Worm (Caenorhabditis elegans): ENCODE results near the gene grl-14.

grl-14 gene

ce11 chrV:20861080-20861479, 35.7 kb downstream of the grl-14 start, which contains the start of gene try-4:
Gene try-4, minus strand, starts transcription at chrV:20861153.
- TF ChIP-seq egl-27 (tag; optimal IDR thresholded peaks at IDR 0.05) (no peak), nhr-28 (tag; optimal IDR thresholded peaks at IDR 0.05) (peak; percentile 10), unc-62 (GFP tag; optimal IDR thresholded peaks at IDR 0.05 in 1 of 2) (peak in 1 of 2 experiments; percentile 97), unc-62 (tag; optimal IDR thresholded peaks at IDR 0.05) (no peak)

ce11 chrV:20862681-20863080, 37.3 kb downstream of the grl-14 start, which contains the start of gene twk-35:
Gene twk-35, plus strand, starts transcription at chrV:20862981.
- TF ChIP-seq Y5F2A.4 (GFP tag; optimal IDR thresholded peaks at IDR 0.05) (no peak), aha-1 (tag) (peak; percentile 67)

ce11 chrV:20866406-20866805, 41.0 kb downstream of the grl-14 start:
- TF ChIP-seq attf-4 (tag; optimal IDR thresholded peaks at IDR 0.05) (no peak), nhr-42 (GFP tag; IDR thresholded peaks at IDR 0.05) (no peak), php-3 (GFP tag; IDR thresholded peaks at IDR 0.05) (no peak), F49E8.2 (tag; optimal IDR thresholded peaks at IDR 0.05; ENCODE audit: borderline replicate concordance) (no peak), daf-16 (GFP tag; optimal IDR thresholded peaks at IDR 0.05) (no peak), daf-16 (tag; optimal IDR thresholded peaks at IDR 0.05) (peak; percentile 96), lin-15B (tag; optimal IDR thresholded peaks at IDR 0.05) (no peak), ceh-32 (tag; optimal IDR thresholded peaks at IDR 0.05; ENCODE audit: poor library complexity) (no peak), lin-39 (tag; optimal IDR thresholded peaks at IDR 0.05) (no peak), T26A8.4 (GFP tag; IDR thresholded peaks at IDR 0.05) (no peak), daf-12 (tag; optimal IDR thresholded peaks at IDR 0.05) (no peak), Y5F2A.4 (GFP tag; optimal IDR thresholded peaks at IDR 0.05) (no peak), nhr-25 (tag; optimal IDR thresholded peaks at IDR 0.05; ENCODE audit: borderline replicate concordance, insufficient read depth) (no peak), lin-29 (GFP tag; IDR thresholded peaks at IDR 0.05) (no peak), mep-1 (tag; optimal IDR thresholded peaks at IDR 0.05) (peak; percentile 59), aha-1 (tag) (no peak), skn-1 (tag; optimal IDR thresholded peaks at IDR 0.05) (no peak), egl-43 (GFP tag; IDR thresholded peaks at IDR 0.05) (no peak), nhr-6 (tag; optimal IDR thresholded peaks at IDR 0.05) (no peak), dve-1 (tag; optimal IDR thresholded peaks at IDR 0.05; ENCODE audit: insufficient read depth) (peak; percentile 70), hmg-1.1 (GFP tag; IDR thresholded peaks at IDR 0.05) (no peak), F26F4.8 (GFP tag; conservative IDR thresholded peaks at IDR 0.05) (no peak), nhr-28 (tag; optimal IDR thresholded peaks at IDR 0.05) (peak; percentile 18), zag-1 (tag; optimal IDR thresholded peaks at IDR 0.05) (no peak), Y105C5A.15 (GFP tag; IDR thresholded peaks at IDR 0.05) (no peak), nhr-11 (tag; optimal IDR thresholded peaks at IDR 0.05) (no peak), dmd-6 (GFP tag; IDR thresholded peaks at IDR 0.05) (peak; percentile 68), lsy-2 (tag; optimal IDR thresholded peaks at IDR 0.05) (peak in 1 of 2 experiments; percentile 27), tra-1 (GFP tag; IDR thresholded peaks at IDR 0.05) (no peak), hlh-11 (tag; optimal IDR thresholded peaks at IDR 0.05) (peak; percentile 58), snpc-1.2 (GFP tag; IDR thresholded peaks at IDR 0.05) (no peak), nhr-77 (tag; optimal IDR thresholded peaks at IDR 0.05) (no peak), zfp-3 (GFP tag; conservative IDR thresholded peaks at IDR 0.05) (no peak), madf-9 (GFP tag; conservative IDR thresholded peaks at IDR 0.05) (no peak), mdt-29 (GFP tag; IDR thresholded peaks at IDR 0.05) (no peak), fos-1 (tag; optimal IDR thresholded peaks at IDR 0.05) (no peak), rbr-2 (tag; optimal IDR thresholded peaks at IDR 0.05) (no peak), tag-97 (GFP tag; IDR thresholded peaks at IDR 0.05) (no peak), duxl-1 (tag; optimal IDR thresholded peaks at IDR 0.05; ENCODE audit: poor library complexity) (no peak), D1046.2 (GFP tag; IDR thresholded peaks at IDR 0.05) (no peak), F10B5.3 (tag; optimal IDR thresholded peaks at IDR 0.05) (no peak), T20F7.1 (GFP tag; optimal IDR thresholded peaks at IDR 0.05) (peak; percentile 48), arid-1 (GFP tag; conservative IDR thresholded peaks at IDR 0.05) (no peak)

Data from whole organism, L4 larva.